Fruit fly (Drosophila melanogaster): Measurements from ENCODE around the gene Or1a.

Or1a gene

DNA sequence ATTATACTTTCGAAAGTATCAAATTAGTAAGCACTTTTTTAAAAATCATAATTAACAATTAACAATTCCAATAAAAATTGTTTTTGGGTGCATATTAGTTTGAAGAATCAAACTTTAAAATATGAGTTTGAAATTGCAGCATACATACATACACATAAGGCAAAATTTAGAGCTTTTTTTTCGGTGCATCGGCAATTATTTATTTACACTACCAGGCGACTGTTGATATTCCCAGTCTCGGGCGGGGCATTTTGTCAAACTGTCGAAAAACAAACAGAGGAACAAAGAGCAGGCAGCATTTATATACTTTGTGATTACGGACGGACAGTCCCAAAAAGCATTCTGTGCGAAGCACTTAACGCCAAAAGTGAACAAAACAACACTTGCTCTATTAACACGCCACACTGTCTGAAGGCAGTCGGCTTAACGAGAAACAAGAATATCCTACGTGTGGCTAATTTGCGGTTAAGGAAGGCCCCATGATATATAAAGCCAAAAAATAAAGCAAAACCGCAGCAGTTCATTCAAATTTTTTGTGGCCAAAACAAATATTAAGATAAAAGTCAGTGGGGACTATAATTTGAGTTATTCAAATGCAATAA lies 47.3 kb downstream of the Or1a start (continued):
- no peak for TF ChIP-seq CG32767 (GFP tag; IDR thresholded peaks at IDR 0.05)
- peak in 1 of 2 experiments; percentile 14 for TF ChIP-seq Eip74EF (GFP tag; optimal IDR thresholded peaks at IDR 0.05)
- TF ChIP-seq Nf-YC (tag; optimal IDR thresholded peaks at IDR 0.05): no peak
- no peak for TF ChIP-seq oc (tag; optimal IDR thresholded peaks at IDR 0.05)
- TF ChIP-seq kah (GFP tag; optimal IDR thresholded peaks at IDR 0.05): no peak
- no peak for TF ChIP-seq Hsf (GFP tag; optimal IDR thresholded peaks at IDR 0.05)
- TF ChIP-seq CG6813 (GFP tag; optimal IDR thresholded peaks at IDR 0.05): peak; percentile 14
- peak; percentile 39 for TF ChIP-seq bab2 (GFP tag; optimal IDR thresholded peaks at IDR 0.05)
- no peak for TF ChIP-seq disco-r (GFP tag; optimal IDR thresholded peaks at IDR 0.05)
- no peak for TF ChIP-seq ken (GFP tag; IDR thresholded peaks at IDR 0.05)
- TF ChIP-seq Xrp1 (GFP tag; IDR thresholded peaks at IDR 0.05): peak; percentile 28; the same call in 1 of the 2 replicates
- TF ChIP-seq CG4360 (GFP tag; IDR thresholded peaks at IDR 0.05): no peak
- no peak for TF ChIP-seq Sry-β (GFP tag; optimal IDR thresholded peaks at IDR 0.05)
- no peak for TF ChIP-seq CG14441 (GFP tag; IDR thresholded peaks at IDR 0.05)
- TF ChIP-seq CG17328 (GFP tag; IDR thresholded peaks at IDR 0.05): no peak
- no peak for TF ChIP-seq al (GFP tag; IDR thresholded peaks at IDR 0.05)
- TF ChIP-seq Lpt (GFP tag; optimal IDR thresholded peaks at IDR 0.05): no peak
- TF ChIP-seq CG2875 (GFP tag; optimal IDR thresholded peaks at IDR 0.05): peak; percentile 39
- peak; percentile 29 for TF ChIP-seq CG6654 (GFP tag; optimal IDR thresholded peaks at IDR 0.05)
- peak; percentile 7 for TF ChIP-seq CG15601 (tag; optimal IDR thresholded peaks at IDR 0.05)
- peak; percentile 32; the same call in 1 of the 3 replicates for TF ChIP-seq ase (GFP tag; IDR thresholded peaks at IDR 0.05)
- TF ChIP-seq CG1792 (GFP tag; optimal IDR thresholded peaks at IDR 0.05): no peak
- TF ChIP-seq crp (GFP tag; optimal IDR thresholded peaks at IDR 0.05): no peak
- TF ChIP-seq Dip3 (GFP tag; optimal IDR thresholded peaks at IDR 0.05): no peak
- peak; percentile 11 for TF ChIP-seq CG14710 (tag; optimal IDR thresholded peaks at IDR 0.05)
- no peak for TF ChIP-seq z (GFP tag; IDR thresholded peaks at IDR 0.05)
- TF ChIP-seq Kr (GFP tag; optimal IDR thresholded peaks at IDR 0.05): no peak
- TF ChIP-seq Bteb2 (GFP tag; optimal IDR thresholded peaks at IDR 0.05): no peak
- TF ChIP-seq Hr78 (GFP tag; optimal IDR thresholded peaks at IDR 0.05): no peak
- TF ChIP-seq Nf-YA (GFP tag; IDR thresholded peaks at IDR 0.05): no peak
- TF ChIP-seq sens-2 (GFP tag; IDR thresholded peaks at IDR 0.05): no peak
- TF ChIP-seq stc (GFP tag; IDR thresholded peaks at IDR 0.05): no peak
- TF ChIP-seq bsh (GFP tag; optimal IDR thresholded peaks at IDR 0.05): peak in 1 of 2 experiments; percentile 27
- TF ChIP-seq cg (GFP tag; optimal IDR thresholded peaks at IDR 0.05): no peak
- no peak for TF ChIP-seq bbx (GFP tag; IDR thresholded peaks at IDR 0.05; ENCODE audit: partially characterized antibody)
- TF ChIP-seq CG6791 (GFP tag; IDR thresholded peaks at IDR 0.05; ENCODE audit: partially characterized antibody): no peak
- no peak for TF ChIP-seq Hr39 (optimal IDR thresholded peaks at IDR 0.05)
- no peak for TF ChIP-seq CG33213 (GFP tag; optimal IDR thresholded peaks at IDR 0.05)
- TF ChIP-seq Camta (GFP tag; optimal IDR thresholded peaks at IDR 0.05): no peak
- peak; percentile 13 for TF ChIP-seq CG13424 (tag; optimal IDR thresholded peaks at IDR 0.05)
- TF ChIP-seq H2.0 (GFP tag; IDR thresholded peaks at IDR 0.05): no peak
- TF ChIP-seq CG13624 (GFP tag; optimal IDR thresholded peaks at IDR 0.05): no peak
- TF ChIP-seq Jarid2 (GFP tag; optimal IDR thresholded peaks at IDR 0.05): no peak
- no peak for TF ChIP-seq CG9817 (tag; optimal IDR thresholded peaks at IDR 0.05)
- TF ChIP-seq gt (GFP tag; IDR thresholded peaks at IDR 0.05): no peak
- TF ChIP-seq ATbp (GFP tag; optimal IDR thresholded peaks at IDR 0.05): peak; percentile 60
- TF ChIP-seq prd (optimal IDR thresholded peaks at IDR 0.05): no peak
- TF ChIP-seq prd (GFP tag; IDR thresholded peaks at IDR 0.05): no peak
- TF ChIP-seq B-H1 (GFP tag; IDR thresholded peaks at IDR 0.05): no peak
- peak; percentile 37 for TF ChIP-seq CG2712 (tag; optimal IDR thresholded peaks at IDR 0.05)
- TF ChIP-seq unc-4 (GFP tag; IDR thresholded peaks at IDR 0.05; ENCODE audit: partially characterized antibody): no peak
